Worm (Caenorhabditis elegans) whole organism, L2 larva: Measurements from ENCODE around the gene ZK512.11.

Experiments used
- C34F6.9 ChIP-seq: fragments of 150-350 bp; optimal IDR thresholded peaks from 2 replicates; lab custom pipeline; 2014; ENCODE audit warnings: missing biosample characterization, missing genetic modification characterization
- F13H6.1 ChIP-seq: sonication (generic microtip); optimal IDR thresholded peaks from 2 replicates; lab custom pipeline; 2016; ENCODE audit warnings: missing genetic modification characterization, missing compliant biosample characterization
- R02D3.7 ChIP-seq: fragments of 150-350 bp; optimal IDR thresholded peaks from 2 replicates; lab custom pipeline; 2014; ENCODE audit warnings: missing biosample characterization, missing genetic modification characterization
- Y55F3AM.14 ChIP-seq: fragments of 200-800 bp; sonication (Bioruptor generic); optimal IDR thresholded peaks from 2 replicates; lab custom pipeline; 2018; ENCODE audit warnings: mild to moderate bottlenecking, missing genetic modification characterization, missing compliant biosample characterization
- ZK546.5 ChIP-seq: sonication (generic microtip); optimal IDR thresholded peaks from 2 replicates; lab custom pipeline; 2017; ENCODE audit warnings: missing biosample characterization, missing genetic modification characterization
- alr-1 ChIP-seq: fragments of 150-350 bp; optimal IDR thresholded peaks from 2 replicates; lab custom pipeline; 2014; ENCODE audit warnings: missing biosample characterization, missing genetic modification characterization
- blmp-1 ChIP-seq: sonication (generic microtip); optimal IDR thresholded peaks from 2 replicates; lab custom pipeline; 2017; ENCODE audit warnings: missing genetic modification characterization, mild to moderate bottlenecking, missing compliant biosample characterization, antibody characterized with exemption, moderate library complexity; ENCODE audit not compliant: insufficient read depth
- ceh-16 ChIP-seq: fragments of 150-350 bp; optimal IDR thresholded peaks from 2 replicates; lab custom pipeline; 2014; ENCODE audit warnings: missing biosample characterization, missing genetic modification characterization
- elt-1 ChIP-seq: fragments of 150-350 bp; optimal IDR thresholded peaks from 2 replicates; lab custom pipeline; 2014; ENCODE audit warnings: missing biosample characterization, missing genetic modification characterization
- elt-3 ChIP-seq: sonication (generic microtip); optimal IDR thresholded peaks from 2 replicates; lab custom pipeline; 2017; ENCODE audit warnings: missing biosample characterization, missing genetic modification characterization
- fos-1 ChIP-seq: fragments of 150-350 bp; optimal IDR thresholded peaks from 2 replicates; lab custom pipeline; 2014; ENCODE audit warnings: missing biosample characterization, missing genetic modification characterization
- gmeb-1 ChIP-seq: fragments of 150-350 bp; optimal IDR thresholded peaks from 2 replicates; lab custom pipeline; 2014; ENCODE audit warnings: missing biosample characterization, missing genetic modification characterization
- lin-11 ChIP-seq: fragments of 150-350 bp; sonication (generic microtip); optimal IDR thresholded peaks from 2 replicates; lab custom pipeline; 2014; ENCODE audit warnings: missing biosample characterization, missing genetic modification characterization, inconsistent platforms, mixed read lengths
- lin-13 ChIP-seq: fragments of 150-350 bp; optimal IDR thresholded peaks from 2 replicates; lab custom pipeline; 2014; ENCODE audit warnings: missing biosample characterization, missing genetic modification reagents, missing genetic modification characterization
- lin-39 ChIP-seq: fragments of 150-350 bp; optimal IDR thresholded peaks from 2 replicates; lab custom pipeline; 2014; ENCODE audit warnings: missing biosample characterization, missing genetic modification reagents, missing genetic modification characterization
- lsy-2 ChIP-seq, 2 experiments: fragments of 150-350 bp in 1 of 2; sonication (generic microtip) in 1 of 2; optimal IDR thresholded peaks; 2 replicates each; lab custom pipeline; 2014 to 2017; ENCODE audit warnings: missing biosample characterization in 2 of 2, missing genetic modification characterization in 2 of 2
- nhr-10 ChIP-seq: sonication (generic microtip); optimal IDR thresholded peaks from 2 replicates; lab custom pipeline; 2017; ENCODE audit warnings: missing biosample characterization, missing genetic modification characterization
- nhr-11 ChIP-seq: fragments of 150-350 bp; optimal IDR thresholded peaks from 2 replicates; lab custom pipeline; 2014; ENCODE audit warnings: missing biosample characterization, missing genetic modification characterization
- nhr-129 ChIP-seq: fragments of 150-350 bp; optimal IDR thresholded peaks from 2 replicates; lab custom pipeline; 2014; ENCODE audit warnings: missing biosample characterization, missing genetic modification characterization
- nhr-21 ChIP-seq: fragments of 150-350 bp; optimal IDR thresholded peaks from 2 replicates; lab custom pipeline; 2014; ENCODE audit warnings: missing biosample characterization, missing genetic modification characterization
- nhr-23 ChIP-seq: fragments of 150-350 bp; optimal IDR thresholded peaks from 2 replicates; lab custom pipeline; 2014; ENCODE audit warnings: missing biosample characterization, missing genetic modification reagents, missing genetic modification characterization
- nhr-237 ChIP-seq: fragments of 150-350 bp; optimal IDR thresholded peaks from 2 replicates; lab custom pipeline; 2014; ENCODE audit warnings: missing biosample characterization, missing genetic modification characterization
- nhr-25 ChIP-seq: fragments of 150-350 bp; sonication (generic microtip); optimal IDR thresholded peaks from 3 replicates; lab custom pipeline; 2014; ENCODE audit warnings: missing biosample characterization, missing genetic modification characterization
- nhr-6 ChIP-seq: fragments of 150-350 bp; optimal IDR thresholded peaks from 2 replicates; lab custom pipeline; 2014; ENCODE audit warnings: missing biosample characterization, missing genetic modification characterization
- nhr-77 ChIP-seq: fragments of 150-350 bp; optimal IDR thresholded peaks from 2 replicates; lab custom pipeline; 2014; ENCODE audit warnings: missing biosample characterization, missing genetic modification characterization
- peb-1 ChIP-seq: fragments of 150-350 bp; optimal IDR thresholded peaks from 2 replicates; lab custom pipeline; 2014; ENCODE audit warnings: missing biosample characterization, missing genetic modification characterization
- sem-4 ChIP-seq: fragments of 150-350 bp; optimal IDR thresholded peaks from 2 replicates; lab custom pipeline; 2014; ENCODE audit warnings: missing biosample characterization, missing genetic modification reagents, missing genetic modification characterization
- sma-9 ChIP-seq, 2 experiments: fragments of 150-350 bp in 1 of 2; sonication (generic microtip) in 1 of 2; optimal IDR thresholded peaks; 2 replicates each; lab custom pipeline; 2014 to 2016; ENCODE audit warnings: missing genetic modification characterization in 2 of 2, mild to moderate bottlenecking in 1 of 2, missing biosample characterization in 1 of 2, missing compliant biosample characterization in 1 of 2, missing genetic modification reagents in 1 of 2, moderate library complexity in 1 of 2
- snpc-4 ChIP-seq: fragments of 150-350 bp; optimal IDR thresholded peaks from 2 replicates; lab custom pipeline; 2014; ENCODE audit warnings: missing biosample characterization, missing genetic modification characterization
- unc-55 ChIP-seq: fragments of 150-350 bp; sonication (generic microtip); optimal IDR thresholded peaks from 3 replicates; lab custom pipeline; 2014; ENCODE audit warnings: missing biosample characterization, missing genetic modification reagents, missing genetic modification characterization
- zag-1 ChIP-seq: fragments of 150-350 bp; optimal IDR thresholded peaks from 2 replicates; lab custom pipeline; 2014; ENCODE audit warnings: missing biosample characterization, missing genetic modification characterization

ZK512.11 gene

DNA sequence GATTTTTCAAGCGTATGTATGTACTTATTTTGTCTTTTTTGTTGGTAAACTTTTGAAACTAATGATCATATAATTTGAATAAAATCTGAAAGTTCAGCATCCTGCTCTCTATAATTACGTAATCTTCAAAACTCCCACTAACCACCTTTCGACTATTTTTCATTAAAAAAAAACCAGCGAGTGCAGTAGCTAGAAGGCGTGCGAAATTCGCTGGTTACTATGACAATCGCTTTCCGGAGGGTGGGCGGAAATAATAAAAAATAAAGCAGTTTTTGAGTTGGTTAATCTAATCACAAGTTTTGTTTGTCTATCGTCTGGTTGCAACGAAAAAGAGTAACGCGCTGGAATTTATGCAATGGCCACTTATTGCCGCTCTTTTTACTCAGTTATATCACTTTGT lies 10.8 kb downstream of the ZK512.11 start, which contains the start of gene irld-34:
irld-34 (plus strand) TSS at position 301 of the 400 bp plus-strand sequence.
- no peak for TF ChIP-seq fos-1
- no peak for TF ChIP-seq nhr-129 (tag; lab: Kevin White, UChicago)
- no peak for TF ChIP-seq Y55F3AM.14
- TF ChIP-seq nhr-77 (tag; lab: Kevin White, UChicago), result no peak

ce11 chrIII:9161553-9161952 lies 17.5 kb downstream of the ZK512.11 start, which contains the start of gene ptr-9:
TSS of gene ptr-9 (minus strand) at chrIII:9161653.
- TF ChIP-seq ceh-16 (tag; lab: Kevin White, UChicago) (no peak), sma-9 (GFP tag; optimal IDR thresholded peaks at IDR 0.05; lab: Kevin White, UChicago) (no peak), sma-9 (tag; optimal IDR thresholded peaks at IDR 0.05; lab: Kevin White, UChicago) (no peak), alr-1 (tag; lab: Kevin White, UChicago) (no peak), lin-13 (GFP tag; lab: Kevin White, UChicago) (no peak), ZK546.5 (tag; lab: Kevin White, UChicago) (no peak), elt-1 (no peak), gmeb-1 (tag; lab: Kevin White, UChicago) (no peak), nhr-21 (no peak), nhr-6 (tag; lab: Kevin White, UChicago) (no peak), lin-11 (tag; lab: Kevin White, UChicago) (no peak), elt-3 (no peak), R02D3.7 (tag; lab: Kevin White, UChicago) (no peak), zag-1 (tag; lab: Kevin White, UChicago) (no peak), sem-4 (tag; lab: Kevin White, UChicago) (no peak), F13H6.1 (no peak), nhr-129 (tag; lab: Kevin White, UChicago) (no peak), C34F6.9 (tag; lab: Kevin White, UChicago) (no peak), nhr-10 (tag; lab: Kevin White, UChicago) (no peak), lsy-2 (tag; optimal IDR thresholded peaks at IDR 0.05; lab: Kevin White, UChicago) (no peak), snpc-4 (tag; lab: Kevin White, UChicago) (no peak)

- TF ChIP-seq sma-9 (GFP tag; optimal IDR thresholded peaks at IDR 0.05; lab: Kevin White, UChicago), result no peak
- no peak for TF ChIP-seq sma-9 (tag; optimal IDR thresholded peaks at IDR 0.05; lab: Kevin White, UChicago)
- TF ChIP-seq sem-4 (tag; lab: Kevin White, UChicago), result no peak
- no peak for TF ChIP-seq nhr-23 (tag; lab: Kevin White, UChicago)
- TF ChIP-seq unc-55 (GFP tag; lab: Kevin White, UChicago), result no peak
- no peak for TF ChIP-seq nhr-10 (tag; lab: Kevin White, UChicago)
Measured at ce11 chrIII:9162634-9163118, 18.7 kb downstream of the ZK512.11 start, which contains the start of gene dgk-3. TSS of gene dgk-3 (plus strand) at chrIII:9163068.

DNA sequence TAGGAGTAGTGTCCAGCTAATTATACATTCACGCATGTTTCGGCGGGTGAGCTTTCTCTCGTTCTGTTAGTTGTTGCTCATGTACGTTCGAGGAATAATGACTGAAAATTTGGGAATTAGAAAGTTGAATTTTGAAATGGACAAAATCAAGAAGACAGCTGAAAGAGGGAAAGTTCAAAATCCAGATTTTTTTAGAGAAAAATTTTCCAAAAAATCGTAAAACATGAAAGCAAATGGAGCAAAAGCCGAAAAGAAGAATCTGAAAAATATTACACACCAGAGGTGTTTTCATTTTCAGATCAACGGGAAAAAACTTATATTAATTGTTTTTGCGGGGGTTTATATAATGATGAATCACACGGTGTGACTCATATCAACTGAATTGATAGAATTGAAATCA lies 28.7 kb downstream of the ZK512.11 start, which contains the start of gene ina-1:
ina-1 (minus strand) TSS at position 101 of the 400 bp plus-strand sequence.
- no peak for TF ChIP-seq blmp-1 (tag; lab: Kevin White, UChicago)
- no peak for TF ChIP-seq nhr-25 (tag; lab: Kevin White, UChicago)
- no peak for TF ChIP-seq nhr-237 (tag; lab: Kevin White, UChicago)
- TF ChIP-seq ceh-16 (tag; lab: Kevin White, UChicago), result no peak
- TF ChIP-seq nhr-11 (tag; lab: Kevin White, UChicago), result no peak
- no peak for TF ChIP-seq lin-39 (tag; lab: Kevin White, UChicago)

DNA sequence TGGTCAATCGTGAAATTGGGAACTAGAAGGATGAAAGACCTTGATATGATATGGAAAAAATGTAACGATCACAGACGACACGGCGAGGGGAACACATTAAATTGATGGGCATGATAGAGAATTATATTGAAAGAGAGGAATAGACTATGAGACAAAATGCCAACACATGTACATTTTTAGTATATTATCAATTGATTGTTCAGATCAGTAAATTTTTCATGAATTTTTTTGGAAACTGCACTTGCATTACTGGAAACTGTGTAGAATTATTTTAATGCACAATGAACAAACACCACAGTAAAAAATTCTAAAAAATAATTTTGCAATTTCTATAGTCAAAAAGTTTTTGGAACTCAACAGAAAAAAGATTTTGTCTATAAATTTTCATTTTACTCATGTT lies 29.2 kb downstream of the ZK512.11 start:
- TF ChIP-seq sma-9 (GFP tag; optimal IDR thresholded peaks at IDR 0.05; lab: Kevin White, UChicago) (peak; percentile 21), sma-9 (tag; optimal IDR thresholded peaks at IDR 0.05; lab: Kevin White, UChicago) (no peak), peb-1 (tag; lab: Kevin White, UChicago) (no peak), fos-1 (peak; percentile 33)

- peak; percentile 19 for TF ChIP-seq fos-1
- no peak for TF ChIP-seq alr-1 (tag; lab: Kevin White, UChicago)
Measured at ce11 chrIII:9176008-9176407, 32.0 kb downstream of the ZK512.11 start.
